Worm (Caenorhabditis elegans): ENCODE results near the gene tkr-1.

The tkr-1 gene

DNA sequence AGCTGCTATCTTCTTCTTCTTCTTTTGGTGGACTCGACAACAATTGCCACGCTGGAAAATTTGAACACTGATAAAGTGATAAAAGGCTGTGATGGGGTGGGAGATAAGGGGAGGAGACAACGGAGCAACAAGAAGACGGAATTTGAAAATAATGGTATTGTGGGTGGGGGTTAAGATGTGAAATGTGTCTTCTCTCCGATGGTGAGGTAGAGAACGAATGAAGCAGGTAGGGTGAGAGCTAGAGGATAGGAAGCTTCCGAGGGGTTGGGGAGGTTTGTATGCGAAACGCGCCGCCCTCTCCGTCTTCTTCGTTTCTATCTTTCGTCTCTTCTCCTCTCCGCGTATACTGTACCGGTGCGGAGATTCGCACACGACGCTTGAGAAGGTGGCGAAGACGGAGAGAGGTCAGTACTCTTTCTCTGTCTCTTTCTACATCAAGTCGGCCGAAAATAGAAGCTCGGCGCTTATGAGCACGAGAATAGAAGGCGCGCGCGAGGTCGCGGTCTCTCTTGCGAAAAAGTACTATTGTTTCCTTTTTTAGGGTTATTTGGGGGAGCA is 28.1 kb upstream of the tkr-1 start, which contains the start of gene chtb-1:
Gene chtb-1 (minus strand): TSS at position 51 of the 558 bp plus-strand sequence.
- TF ChIP-seq klf-2 (GFP tag; conservative IDR thresholded peaks at IDR 0.05) (no peak), ref-1 (GFP tag; conservative IDR thresholded peaks at IDR 0.05) (no peak), cog-1 (tag; optimal IDR thresholded peaks at IDR 0.05) (no peak), tab-1 (GFP tag; IDR thresholded peaks at IDR 0.05) (no peak), T22C8.4 (GFP tag; IDR thresholded peaks at IDR 0.05) (no peak), flt-1 (GFP tag; IDR thresholded peaks at IDR 0.05) (no peak), med-1 (GFP tag; optimal IDR thresholded peaks at IDR 0.05; ENCODE audit: insufficient read depth) (no peak)

- TF ChIP-seq med-1 (GFP tag; optimal IDR thresholded peaks at IDR 0.05; ENCODE audit: insufficient read depth): no peak
- no peak for TF ChIP-seq flt-1 (GFP tag; IDR thresholded peaks at IDR 0.05)
- TF ChIP-seq ref-1 (GFP tag; conservative IDR thresholded peaks at IDR 0.05): no peak
- no peak for TF ChIP-seq ztf-29 (GFP tag; IDR thresholded peaks at IDR 0.05)
- TF ChIP-seq T22C8.4 (GFP tag; IDR thresholded peaks at IDR 0.05): no peak
- no peak for TF ChIP-seq klf-2 (GFP tag; conservative IDR thresholded peaks at IDR 0.05)
- no peak for TF ChIP-seq tab-1 (GFP tag; IDR thresholded peaks at IDR 0.05)
- TF ChIP-seq cog-1 (tag; optimal IDR thresholded peaks at IDR 0.05): no peak
- TF ChIP-seq ztf-23 (GFP tag; IDR thresholded peaks at IDR 0.05): no peak
These were observed 24.5 kb upstream of the tkr-1 start, which contains the start of gene K04H4.5 for ce11 chrIII:9359060-9359459. Gene K04H4.5, plus strand, starts transcription at chrIII:9359360.

DNA sequence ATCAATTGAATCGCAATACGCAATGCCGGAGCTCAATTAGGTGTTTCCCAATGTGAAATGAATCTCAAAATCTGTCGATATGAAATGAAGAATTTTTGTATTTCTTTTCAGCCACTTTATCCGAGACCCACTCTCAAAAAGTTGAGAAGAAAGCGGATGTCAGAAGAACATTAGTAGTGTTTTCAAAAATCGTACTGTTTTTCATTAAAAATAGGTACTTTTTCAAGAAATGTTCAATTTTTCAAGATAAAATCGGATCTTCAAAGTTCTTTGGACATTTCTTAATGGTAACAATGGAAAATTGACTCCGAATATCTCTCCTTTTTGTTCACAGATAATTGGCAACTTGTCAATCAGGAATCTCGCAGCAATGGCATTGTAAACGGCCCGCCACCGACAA is 22.4 kb upstream of the tkr-1 start, which contains the start of gene flp-25:
Gene flp-25 (plus strand): TSS at position 301 of the 400 bp plus-strand sequence.
- TF ChIP-seq ztf-23 (GFP tag; IDR thresholded peaks at IDR 0.05): no peak

- TF ChIP-seq med-1 (GFP tag; optimal IDR thresholded peaks at IDR 0.05; ENCODE audit: insufficient read depth) (no peak), ref-1 (GFP tag; conservative IDR thresholded peaks at IDR 0.05) (no peak), ztf-23 (GFP tag; IDR thresholded peaks at IDR 0.05) (no peak), T22C8.4 (GFP tag; IDR thresholded peaks at IDR 0.05) (no peak), flt-1 (GFP tag; IDR thresholded peaks at IDR 0.05) (no peak), ztf-29 (GFP tag; IDR thresholded peaks at IDR 0.05) (no peak), klf-2 (GFP tag; conservative IDR thresholded peaks at IDR 0.05) (no peak), tab-1 (GFP tag; IDR thresholded peaks at IDR 0.05) (no peak), cog-1 (tag; optimal IDR thresholded peaks at IDR 0.05) (no peak)
These were observed 17.2 kb upstream of the tkr-1 start for ce11 chrIII:9366376-9366775.

- TF ChIP-seq ztf-23 (GFP tag; IDR thresholded peaks at IDR 0.05): no peak
- TF ChIP-seq ztf-29 (GFP tag; IDR thresholded peaks at IDR 0.05): no peak
- no peak for TF ChIP-seq klf-2 (GFP tag; conservative IDR thresholded peaks at IDR 0.05)
These were observed 16.6 kb upstream of the tkr-1 start, which contains the start of gene crn-6 for ce11 chrIII:9366971-9367370. Gene crn-6, plus strand, starts transcription at chrIII:9367271.

- TF ChIP-seq ztf-29 (GFP tag; IDR thresholded peaks at IDR 0.05) (no peak), flt-1 (GFP tag; IDR thresholded peaks at IDR 0.05) (no peak), ref-1 (GFP tag; conservative IDR thresholded peaks at IDR 0.05) (no peak), T22C8.4 (GFP tag; IDR thresholded peaks at IDR 0.05) (no peak), med-1 (GFP tag; optimal IDR thresholded peaks at IDR 0.05; ENCODE audit: insufficient read depth) (no peak), klf-2 (GFP tag; conservative IDR thresholded peaks at IDR 0.05) (no peak), ztf-23 (GFP tag; IDR thresholded peaks at IDR 0.05) (no peak), tab-1 (GFP tag; IDR thresholded peaks at IDR 0.05) (no peak), cog-1 (tag; optimal IDR thresholded peaks at IDR 0.05) (no peak)
These were observed 9.8 kb upstream of the tkr-1 start for ce11 chrIII:9373779-9374178.

ce11 chrIII:9376701-9377100 is 6.9 kb upstream of the tkr-1 start:
- TF ChIP-seq T22C8.4 (GFP tag; IDR thresholded peaks at IDR 0.05) (no peak), tab-1 (GFP tag; IDR thresholded peaks at IDR 0.05) (no peak), ztf-29 (GFP tag; IDR thresholded peaks at IDR 0.05) (no peak), flt-1 (GFP tag; IDR thresholded peaks at IDR 0.05) (no peak)

ce11 chrIII:9385543-9385942 is 1.9 kb downstream of the tkr-1 start, which contains the start of gene C38C10.3:
Gene C38C10.3, minus strand, starts transcription at chrIII:9385643.
- no peak for TF ChIP-seq cog-1 (tag; optimal IDR thresholded peaks at IDR 0.05)
- no peak for TF ChIP-seq med-1 (GFP tag; optimal IDR thresholded peaks at IDR 0.05; ENCODE audit: insufficient read depth)
- no peak for TF ChIP-seq ref-1 (GFP tag; conservative IDR thresholded peaks at IDR 0.05)
- TF ChIP-seq T22C8.4 (GFP tag; IDR thresholded peaks at IDR 0.05): no peak
- no peak for TF ChIP-seq tab-1 (GFP tag; IDR thresholded peaks at IDR 0.05)
- TF ChIP-seq ztf-23 (GFP tag; IDR thresholded peaks at IDR 0.05): no peak
- no peak for TF ChIP-seq ztf-29 (GFP tag; IDR thresholded peaks at IDR 0.05)
- TF ChIP-seq klf-2 (GFP tag; conservative IDR thresholded peaks at IDR 0.05): no peak
- no peak for TF ChIP-seq flt-1 (GFP tag; IDR thresholded peaks at IDR 0.05)

DNA sequence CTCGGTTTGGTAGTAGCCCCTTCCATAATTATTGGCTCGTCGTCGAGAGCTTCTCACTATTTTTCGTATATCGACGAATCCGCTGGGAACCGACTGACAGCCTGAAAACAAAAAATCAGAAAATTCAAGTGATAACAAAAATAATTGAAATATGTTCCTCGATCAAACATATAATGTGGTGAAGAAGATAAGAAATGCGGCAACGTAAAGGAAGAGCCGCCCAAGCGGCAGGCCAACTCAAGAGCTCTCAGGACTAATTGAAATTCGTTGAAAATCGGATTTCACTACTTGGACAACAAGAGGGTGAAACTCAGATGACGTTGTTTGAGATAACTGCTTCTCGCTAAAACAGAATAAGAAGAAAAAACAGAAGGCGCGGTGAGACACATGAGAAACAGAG is 6.4 kb downstream of the tkr-1 start, which contains the start of gene slc-17.2:
Gene slc-17.2 (minus strand): TSS at position 101 of the 400 bp plus-strand sequence.
- TF ChIP-seq ref-1 (GFP tag; conservative IDR thresholded peaks at IDR 0.05) (no peak), tab-1 (GFP tag; IDR thresholded peaks at IDR 0.05) (no peak), ztf-23 (GFP tag; IDR thresholded peaks at IDR 0.05) (no peak), med-1 (GFP tag; optimal IDR thresholded peaks at IDR 0.05; ENCODE audit: insufficient read depth) (no peak), klf-2 (GFP tag; conservative IDR thresholded peaks at IDR 0.05) (no peak), T22C8.4 (GFP tag; IDR thresholded peaks at IDR 0.05) (no peak), ztf-29 (GFP tag; IDR thresholded peaks at IDR 0.05) (no peak), flt-1 (GFP tag; IDR thresholded peaks at IDR 0.05) (no peak), cog-1 (tag; optimal IDR thresholded peaks at IDR 0.05) (no peak)

DNA sequence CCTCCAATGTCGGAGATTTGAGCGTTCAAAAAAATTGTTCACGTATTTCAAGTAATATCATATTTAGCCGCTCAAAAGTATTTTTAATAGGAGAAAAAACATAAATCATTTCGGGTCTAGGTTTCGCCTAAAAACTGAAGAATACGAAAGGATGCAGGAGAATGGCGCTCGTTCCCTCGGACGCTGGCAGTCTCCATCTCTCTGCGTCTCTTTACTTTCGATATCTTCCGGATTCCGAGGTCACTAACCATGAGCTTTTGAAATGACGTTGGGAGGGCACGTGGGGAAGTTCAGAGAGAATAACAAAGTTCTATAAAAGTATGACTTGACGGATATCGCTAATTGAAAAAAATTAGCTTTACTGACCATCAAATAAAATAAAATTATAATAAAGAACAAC is 7.3 kb downstream of the tkr-1 start:
- no peak for TF ChIP-seq cog-1 (tag; optimal IDR thresholded peaks at IDR 0.05)

Data from whole organism, midembryonic.